Fruit fly (Drosophila melanogaster): Measurements from ENCODE around the gene CG31909.
A peak's percentile ranks its signal among the peaks of the same experiment; 100 is the strongest.

The CG31909 gene

DNA sequence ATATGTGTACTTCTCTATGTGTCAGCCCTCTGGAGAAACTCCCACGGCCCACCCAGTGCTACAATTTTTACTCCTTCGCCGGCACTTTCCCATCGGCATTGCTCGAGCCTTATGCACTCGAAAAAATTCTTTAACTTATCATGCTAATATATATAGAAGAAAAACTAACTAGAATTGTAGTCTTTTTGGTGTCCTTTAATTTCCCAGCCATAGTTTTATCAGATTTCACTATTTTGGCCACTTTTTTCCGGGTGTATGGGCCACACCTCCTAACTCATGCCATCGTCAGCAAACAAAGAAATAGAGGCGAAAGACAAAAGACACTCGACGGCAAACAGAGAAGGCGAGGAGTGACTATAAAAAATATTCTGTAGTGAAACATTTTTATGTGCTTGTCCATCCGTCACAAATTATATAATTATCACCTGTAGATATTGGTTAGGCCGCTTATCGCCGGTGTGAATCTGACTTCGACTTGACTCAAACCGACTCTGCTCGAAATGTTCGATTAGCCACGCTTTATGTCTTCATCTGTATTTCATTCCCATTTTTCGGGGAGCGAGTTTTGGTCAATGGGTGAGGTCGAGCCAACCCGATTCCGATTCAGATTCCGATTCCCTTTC, 41.5 kb downstream of the CG31909 start (continued):
- TF ChIP-seq dmrt99B (tag; optimal IDR thresholded peaks at IDR 0.05) (peak; percentile 11), Rfx (GFP tag; IDR thresholded peaks at IDR 0.05) (no peak), HmgZ (tag; optimal IDR thresholded peaks at IDR 0.05) (no peak), Gug (GFP tag; IDR thresholded peaks at IDR 0.05) (peak; percentile 16; the same call in 1 of the 4 replicates), pros (GFP tag; optimal IDR thresholded peaks at IDR 0.05) (no peak), ind (GFP tag; optimal IDR thresholded peaks at IDR 0.05) (no peak), row (GFP tag; IDR thresholded peaks at IDR 0.05) (no peak), Camta (GFP tag; optimal IDR thresholded peaks at IDR 0.05) (no peak), Ptx1 (GFP tag; IDR thresholded peaks at IDR 0.05) (0 out of 2 replicates have a peak, but pooled peaks have one; percentile 15), knrl (GFP tag; IDR thresholded peaks at IDR 0.05; ENCODE audit: partially characterized antibody) (no peak), CG15514 (GFP tag; optimal IDR thresholded peaks at IDR 0.05) (no peak), eve (GFP tag; optimal IDR thresholded peaks at IDR 0.05) (no peak), CG8478 (optimal IDR thresholded peaks at IDR 0.05) (no peak), unpg (GFP tag; optimal IDR thresholded peaks at IDR 0.05) (peak; percentile 3), CG4404 (GFP tag; IDR thresholded peaks at IDR 0.05) (peak; percentile 37; the same call in 1 of the 2 replicates), sens (GFP tag) (peak; percentile 86), Kr (GFP tag; optimal IDR thresholded peaks at IDR 0.05) (no peak), CG13123 (GFP tag; optimal IDR thresholded peaks at IDR 0.05) (no peak), CG18262 (tag; optimal IDR thresholded peaks at IDR 0.05) (peak; percentile 48), trem (tag; optimal IDR thresholded peaks at IDR 0.05) (no peak), ATbp (GFP tag; optimal IDR thresholded peaks at IDR 0.05) (no peak), chm (GFP tag; IDR thresholded peaks at IDR 0.05) (peak; percentile 42; the same call in 1 of the 2 replicates), rib (GFP tag; IDR thresholded peaks at IDR 0.05) (no peak), CG30403 (GFP tag; optimal IDR thresholded peaks at IDR 0.05) (peak; percentile 2), nmo (GFP tag; optimal IDR thresholded peaks at IDR 0.05) (peak; percentile 27), Abd-B (GFP tag; optimal IDR thresholded peaks at IDR 0.05) (no peak), bsh (GFP tag; optimal IDR thresholded peaks at IDR 0.05) (peak in 1 of 2 experiments; percentile 56), emc (GFP tag; optimal IDR thresholded peaks at IDR 0.05) (no peak), tgo (GFP tag; IDR thresholded peaks at IDR 0.05) (peak; percentile 15; the same call in 1 of the 3 replicates), CG2889 (GFP tag; IDR thresholded peaks at IDR 0.05) (no peak), CG17359 (tag; optimal IDR thresholded peaks at IDR 0.05) (peak; percentile 20), trh (GFP tag; optimal IDR thresholded peaks at IDR 0.05) (no peak), slou (GFP tag; optimal IDR thresholded peaks at IDR 0.05) (no peak), Sry-β (GFP tag; optimal IDR thresholded peaks at IDR 0.05) (no peak), Sox102F (GFP tag; optimal IDR thresholded peaks at IDR 0.05) (peak; percentile 20), CkIIα-i1 (GFP tag; IDR thresholded peaks at IDR 0.05) (no peak)

DNA sequence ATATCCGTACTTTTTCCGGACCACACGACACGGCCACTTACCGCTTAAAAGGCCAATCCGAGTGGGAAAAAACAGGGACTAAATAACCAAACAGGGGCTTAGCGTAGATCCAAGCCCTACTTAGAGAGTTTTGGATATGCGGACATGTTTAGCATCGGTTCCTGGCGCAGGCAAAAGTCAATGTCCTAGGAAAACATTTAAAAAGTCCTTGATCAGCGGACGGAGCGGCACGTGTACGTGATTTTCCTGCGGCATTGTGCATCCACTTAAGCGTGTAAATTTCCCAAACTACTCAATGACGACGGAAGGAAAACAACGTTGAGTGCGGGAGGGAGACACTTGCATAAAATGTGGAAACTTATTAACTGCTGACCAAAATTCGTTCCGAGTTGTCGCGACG, 42.7 kb downstream of the CG31909 start:
- no peak for TF ChIP-seq sr (GFP tag; IDR thresholded peaks at IDR 0.05)
- no peak for TF ChIP-seq CG10979 (tag; optimal IDR thresholded peaks at IDR 0.05)
- no peak for TF ChIP-seq sens (GFP tag)
- TF ChIP-seq twi (tag; optimal IDR thresholded peaks at IDR 0.05) = peak; percentile 65
- TF ChIP-seq pum (GFP tag; optimal IDR thresholded peaks at IDR 0.05) = no peak
- TF ChIP-seq Sry-δ (GFP tag; optimal IDR thresholded peaks at IDR 0.05) = no peak
- no peak for TF ChIP-seq Atf3 (GFP tag; optimal IDR thresholded peaks at IDR 0.05)
- TF ChIP-seq CG4424 (GFP tag; optimal IDR thresholded peaks at IDR 0.05) = no peak
- no peak for TF ChIP-seq CG9609 (GFP tag; optimal IDR thresholded peaks at IDR 0.05)
- TF ChIP-seq mam (GFP tag; optimal IDR thresholded peaks at IDR 0.05) = no peak
- TF ChIP-seq tll (GFP tag; optimal IDR thresholded peaks at IDR 0.05) = peak in 1 of 2 experiments; percentile 77
- no peak for TF ChIP-seq CG14014 (GFP tag; IDR thresholded peaks at IDR 0.05)
- TF ChIP-seq CG13287 (GFP tag; IDR thresholded peaks at IDR 0.05; ENCODE audit: partially characterized antibody) = no peak
- no peak for TF ChIP-seq CG4282 (GFP tag; optimal IDR thresholded peaks at IDR 0.05)
- TF ChIP-seq chif (GFP tag; optimal IDR thresholded peaks at IDR 0.05) = no peak
- TF ChIP-seq NfI (GFP tag; optimal IDR thresholded peaks at IDR 0.05) = no peak
- no peak for TF ChIP-seq CG1792 (GFP tag; optimal IDR thresholded peaks at IDR 0.05)
- TF ChIP-seq chm (GFP tag; IDR thresholded peaks at IDR 0.05) = no peak
